Fruit fly (Drosophila melanogaster) whole organism, adult: ENCODE measurements around the gene CG15040.
A peak's percentile ranks its signal among the peaks of the same experiment; 100 is the strongest.

Source experiments
- CG14711 ChIP-seq: fragments of 200-800 bp; sonication (Bioruptor generic); optimal IDR thresholded peaks from 2 replicates; lab custom pipeline; 2018; ENCODE audit warnings: missing biosample characterization, mild to moderate bottlenecking, missing genetic modification characterization, moderate library complexity
- CG7045 ChIP-seq: fragments of 200-800 bp; sonication (Bioruptor generic); optimal IDR thresholded peaks from 2 replicates; lab custom pipeline; 2017; ENCODE audit warnings: missing biosample characterization, mild to moderate bottlenecking, missing genetic modification characterization
- CG7101 ChIP-seq: fragments of 200-800 bp; sonication (Bioruptor generic); optimal IDR thresholded peaks from 2 replicates; lab custom pipeline; 2018; ENCODE audit warnings: missing biosample characterization, mild to moderate bottlenecking, missing genetic modification characterization, moderate library complexity
- Clk ChIP-seq: fragments of 200-800 bp; sonication (Bioruptor generic); optimal IDR thresholded peaks from 2 replicates; lab custom pipeline; 2017; ENCODE audit warnings: missing biosample characterization, missing genetic modification characterization
- cic ChIP-seq: fragments of 200-800 bp; sonication (Bioruptor generic); optimal IDR thresholded peaks from 2 replicates; lab custom pipeline; 2017; ENCODE audit warnings: missing biosample characterization, mild to moderate bottlenecking, missing genetic modification characterization, moderate library complexity
- tj ChIP-seq: fragments of 200-800 bp; sonication (Bioruptor generic); optimal IDR thresholded peaks from 3 replicates; lab custom pipeline; 2017; ENCODE audit warnings: missing biosample characterization, mild to moderate bottlenecking, missing genetic modification characterization, moderate library complexity

dm6 chrX:18634716-18635115 is 17.3 kb upstream of the CG15040 start, which contains the start of gene wgn:
- TF ChIP-seq cic (GFP tag; lab: Kevin White, UChicago) = no peak
- TF ChIP-seq tj (GFP tag; lab: Kevin White, UChicago) = peak; percentile 98
- no peak for TF ChIP-seq Clk
- TF ChIP-seq CG7101 (tag; lab: Kevin White, UChicago) = no peak
- no peak for TF ChIP-seq CG14711 (tag; lab: Kevin White, UChicago)
- TF ChIP-seq CG7045 (GFP tag; lab: Kevin White, UChicago) = no peak
